Fruit fly (Drosophila melanogaster) whole organism, adult: ENCODE results near the gene Datp.

Experiments
- CG11617 ChIP-seq: fragments of 200-800 bp; sonication (Bioruptor generic); optimal IDR thresholded peaks from 2 replicates; lab custom pipeline; 2017; ENCODE audit warnings: mild to moderate bottlenecking, missing biosample characterization, missing genetic modification reagents, missing genetic modification characterization
- CG1620 ChIP-seq: fragments of 200-800 bp; sonication (Bioruptor generic); optimal IDR thresholded peaks from 2 replicates; lab custom pipeline; 2016; ENCODE audit warnings: missing biosample characterization, missing genetic modification characterization
- CG5204 ChIP-seq: fragments of 200-800 bp; sonication (Bioruptor generic); optimal IDR thresholded peaks from 2 replicates; lab custom pipeline; 2016; ENCODE audit warnings: missing biosample characterization, missing genetic modification characterization
- CG7101 ChIP-seq: fragments of 200-800 bp; sonication (Bioruptor generic); optimal IDR thresholded peaks from 2 replicates; lab custom pipeline; 2018; ENCODE audit warnings: missing biosample characterization, mild to moderate bottlenecking, missing genetic modification characterization, moderate library complexity
- Mnt ChIP-seq: fragments of 200-800 bp; sonication (Bioruptor generic); optimal IDR thresholded peaks from 2 replicates; lab custom pipeline; 2016; ENCODE audit warnings: missing biosample characterization, mild to moderate bottlenecking, missing genetic modification characterization
- bab1 ChIP-seq: fragments of 200-800 bp; sonication (Bioruptor generic); optimal IDR thresholded peaks from 3 replicates; lab custom pipeline; 2019; ENCODE audit warnings: missing biosample characterization, mild to moderate bottlenecking, missing genetic modification characterization, moderate library complexity
- cic ChIP-seq: fragments of 200-800 bp; sonication (Bioruptor generic); optimal IDR thresholded peaks from 2 replicates; lab custom pipeline; 2017; ENCODE audit warnings: missing biosample characterization, mild to moderate bottlenecking, missing genetic modification characterization, moderate library complexity
- kay ChIP-seq: fragments of 200-800 bp; sonication (Bioruptor generic); peaks from one replicate; lab custom pipeline; 2016; ENCODE audit warnings: missing biosample characterization, missing genetic modification characterization, borderline replicate concordance
- ovo ChIP-seq: fragments of 200-800 bp; sonication (Bioruptor generic); optimal IDR thresholded peaks from 2 replicates; lab custom pipeline; 2016; ENCODE audit warnings: missing biosample characterization, missing genetic modification characterization
- pad ChIP-seq: fragments of 200-800 bp; sonication (Bioruptor generic); optimal IDR thresholded peaks from 3 replicates; lab custom pipeline; 2017; ENCODE audit warnings: missing biosample characterization, missing genetic modification characterization, mild to moderate bottlenecking, moderate library complexity, missing genetic modification reagents
- tj ChIP-seq: fragments of 200-800 bp; sonication (Bioruptor generic); optimal IDR thresholded peaks from 3 replicates; lab custom pipeline; 2017; ENCODE audit warnings: missing biosample characterization, mild to moderate bottlenecking, missing genetic modification characterization, moderate library complexity

DNA sequence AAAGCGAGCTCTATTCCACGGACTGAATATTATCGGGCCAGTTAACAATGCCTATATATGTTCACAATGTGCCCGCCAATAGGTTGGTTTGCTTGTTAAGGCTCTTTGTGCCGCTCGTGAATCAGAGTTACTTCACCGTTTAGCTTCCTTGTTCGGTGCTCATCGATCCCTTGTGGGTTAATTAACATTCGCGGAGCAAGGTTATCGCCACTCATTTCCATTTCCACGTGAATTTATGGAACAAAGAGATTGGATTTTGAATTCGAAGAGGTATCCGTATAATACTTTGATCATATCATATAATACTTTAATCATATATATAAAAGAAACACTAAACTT is 9.9 kb upstream of the Datp start:
- TF ChIP-seq cic (GFP tag; lab: Kevin White, UChicago) (no peak), Mnt (GFP tag; lab: Kevin White, UChicago) (no peak), CG11617 (GFP tag; lab: Kevin White, UChicago) (no peak), bab1 (no peak), kay (no peak), CG1620 (no peak), ovo (GFP tag; lab: Kevin White, UChicago) (no peak), CG7101 (no peak), CG5204 (no peak), pad (GFP tag; lab: Kevin White, UChicago) (no peak), tj (no peak)
